Fruit fly (Drosophila melanogaster): Measurements from ENCODE around the gene pzg.

pzg gene

dm6 chr3L:21243417-21243816 is 42.5 kb upstream of the pzg start:
- no peak for TF ChIP-seq cnc (optimal IDR thresholded peaks at IDR 0.05)
- TF ChIP-seq CG7045 (GFP tag; optimal IDR thresholded peaks at IDR 0.05), result no peak
- no peak for TF ChIP-seq CG11617 (GFP tag; optimal IDR thresholded peaks at IDR 0.05)
- TF ChIP-seq CG1620 (GFP tag; optimal IDR thresholded peaks at IDR 0.05), result no peak
- no peak for TF ChIP-seq bab1 (GFP tag; optimal IDR thresholded peaks at IDR 0.05)
- no peak for TF ChIP-seq Hr96 (GFP tag; optimal IDR thresholded peaks at IDR 0.05)
- TF ChIP-seq CG7101 (tag; optimal IDR thresholded peaks at IDR 0.05), result no peak
- TF ChIP-seq CG12768 (GFP tag; optimal IDR thresholded peaks at IDR 0.05), result no peak
- no peak for TF ChIP-seq CG14711 (tag; optimal IDR thresholded peaks at IDR 0.05)
- no peak for TF ChIP-seq cic (GFP tag; optimal IDR thresholded peaks at IDR 0.05)
- TF ChIP-seq tj (GFP tag; optimal IDR thresholded peaks at IDR 0.05), result no peak
- no peak for TF ChIP-seq CG33017 (tag; optimal IDR thresholded peaks at IDR 0.05)

DNA sequence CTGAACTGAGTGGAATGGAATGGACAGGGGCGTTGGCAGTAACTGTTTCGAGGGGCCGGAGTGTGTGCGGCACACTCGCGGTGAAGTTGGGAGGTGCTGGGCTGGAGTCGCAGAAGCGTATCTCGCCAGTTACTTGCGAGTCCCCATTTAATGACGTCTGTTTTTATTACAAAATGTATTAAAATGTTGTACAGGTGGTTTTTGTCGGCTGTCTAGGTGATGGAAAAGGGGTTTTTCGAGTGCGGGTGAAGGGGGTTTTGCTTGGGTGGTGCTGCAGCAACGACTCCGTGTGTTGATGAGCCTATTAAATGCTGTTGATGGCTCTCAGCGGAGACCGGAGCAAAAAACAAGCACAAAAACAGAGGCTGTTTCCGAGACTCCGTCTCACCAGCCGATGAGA is 34.5 kb upstream of the pzg start:
- TF ChIP-seq CG7045 (GFP tag; optimal IDR thresholded peaks at IDR 0.05) (no peak), cic (GFP tag; optimal IDR thresholded peaks at IDR 0.05) (no peak), pad (GFP tag; optimal IDR thresholded peaks at IDR 0.05) (no peak), bab1 (GFP tag; optimal IDR thresholded peaks at IDR 0.05) (no peak), CG11617 (GFP tag; optimal IDR thresholded peaks at IDR 0.05) (no peak), CG5204 (GFP tag; optimal IDR thresholded peaks at IDR 0.05) (no peak), toe (GFP tag; optimal IDR thresholded peaks at IDR 0.05) (no peak), CG1620 (GFP tag; optimal IDR thresholded peaks at IDR 0.05) (no peak), cnc (optimal IDR thresholded peaks at IDR 0.05) (no peak), Hr96 (GFP tag; optimal IDR thresholded peaks at IDR 0.05) (no peak), Clk (GFP tag; optimal IDR thresholded peaks at IDR 0.05) (no peak), Crg-1 (GFP tag; optimal IDR thresholded peaks at IDR 0.05) (no peak), CG33017 (tag; optimal IDR thresholded peaks at IDR 0.05) (no peak), ovo (GFP tag; optimal IDR thresholded peaks at IDR 0.05) (no peak), CG14711 (tag; optimal IDR thresholded peaks at IDR 0.05) (no peak), Mnt (GFP tag; optimal IDR thresholded peaks at IDR 0.05) (no peak)

DNA sequence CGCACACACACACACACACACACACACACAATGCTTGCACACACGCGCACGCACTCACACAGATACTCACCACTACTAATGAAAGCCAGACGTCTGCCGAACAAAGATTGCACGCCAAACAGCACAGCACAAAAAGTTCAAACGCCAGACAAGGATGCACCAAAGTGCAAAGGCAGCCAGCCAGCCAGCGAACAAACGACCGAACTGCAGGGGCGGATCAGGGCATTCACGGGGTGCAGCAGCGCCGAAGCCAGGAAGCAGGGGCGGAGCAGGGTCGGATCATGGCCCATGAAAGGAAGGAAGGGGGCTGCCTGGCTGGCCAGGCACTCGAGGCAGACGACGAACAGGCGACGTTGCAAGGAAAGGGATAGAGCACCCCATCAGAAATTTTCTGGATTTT is 33.4 kb upstream of the pzg start:
- TF ChIP-seq CG14711 (tag; optimal IDR thresholded peaks at IDR 0.05), result no peak
- TF ChIP-seq CG12768 (GFP tag; optimal IDR thresholded peaks at IDR 0.05), result no peak
- no peak for TF ChIP-seq CG5204 (GFP tag; optimal IDR thresholded peaks at IDR 0.05)
- TF ChIP-seq Clk (GFP tag; optimal IDR thresholded peaks at IDR 0.05), result no peak
- no peak for TF ChIP-seq CG1620 (GFP tag; optimal IDR thresholded peaks at IDR 0.05)
- TF ChIP-seq cnc (optimal IDR thresholded peaks at IDR 0.05), result no peak
- no peak for TF ChIP-seq Mnt (GFP tag; optimal IDR thresholded peaks at IDR 0.05)
- no peak for TF ChIP-seq ovo (GFP tag; optimal IDR thresholded peaks at IDR 0.05)
- no peak for TF ChIP-seq bab1 (GFP tag; optimal IDR thresholded peaks at IDR 0.05)
- TF ChIP-seq cic (GFP tag; optimal IDR thresholded peaks at IDR 0.05), result no peak
- no peak for TF ChIP-seq toe (GFP tag; optimal IDR thresholded peaks at IDR 0.05)

dm6 chr3L:21252932-21253760 is 32.8 kb upstream of the pzg start:
- TF ChIP-seq cic (GFP tag; optimal IDR thresholded peaks at IDR 0.05) (no peak), Hr96 (GFP tag; optimal IDR thresholded peaks at IDR 0.05) (no peak), cnc (optimal IDR thresholded peaks at IDR 0.05) (no peak), CG7045 (GFP tag; optimal IDR thresholded peaks at IDR 0.05) (no peak), Mnt (GFP tag; optimal IDR thresholded peaks at IDR 0.05) (no peak), CG5204 (GFP tag; optimal IDR thresholded peaks at IDR 0.05) (no peak), toe (GFP tag; optimal IDR thresholded peaks at IDR 0.05) (no peak), Clk (GFP tag; optimal IDR thresholded peaks at IDR 0.05) (no peak), kay (GFP tag; ENCODE audit: borderline replicate concordance) (no peak), CG11617 (GFP tag; optimal IDR thresholded peaks at IDR 0.05) (no peak), CG14711 (tag; optimal IDR thresholded peaks at IDR 0.05) (no peak), CG7101 (tag; optimal IDR thresholded peaks at IDR 0.05) (no peak), tj (GFP tag; optimal IDR thresholded peaks at IDR 0.05) (no peak), bab1 (GFP tag; optimal IDR thresholded peaks at IDR 0.05) (no peak), CG12768 (GFP tag; optimal IDR thresholded peaks at IDR 0.05) (no peak), CG1620 (GFP tag; optimal IDR thresholded peaks at IDR 0.05) (no peak), Crg-1 (GFP tag; optimal IDR thresholded peaks at IDR 0.05) (no peak)

DNA sequence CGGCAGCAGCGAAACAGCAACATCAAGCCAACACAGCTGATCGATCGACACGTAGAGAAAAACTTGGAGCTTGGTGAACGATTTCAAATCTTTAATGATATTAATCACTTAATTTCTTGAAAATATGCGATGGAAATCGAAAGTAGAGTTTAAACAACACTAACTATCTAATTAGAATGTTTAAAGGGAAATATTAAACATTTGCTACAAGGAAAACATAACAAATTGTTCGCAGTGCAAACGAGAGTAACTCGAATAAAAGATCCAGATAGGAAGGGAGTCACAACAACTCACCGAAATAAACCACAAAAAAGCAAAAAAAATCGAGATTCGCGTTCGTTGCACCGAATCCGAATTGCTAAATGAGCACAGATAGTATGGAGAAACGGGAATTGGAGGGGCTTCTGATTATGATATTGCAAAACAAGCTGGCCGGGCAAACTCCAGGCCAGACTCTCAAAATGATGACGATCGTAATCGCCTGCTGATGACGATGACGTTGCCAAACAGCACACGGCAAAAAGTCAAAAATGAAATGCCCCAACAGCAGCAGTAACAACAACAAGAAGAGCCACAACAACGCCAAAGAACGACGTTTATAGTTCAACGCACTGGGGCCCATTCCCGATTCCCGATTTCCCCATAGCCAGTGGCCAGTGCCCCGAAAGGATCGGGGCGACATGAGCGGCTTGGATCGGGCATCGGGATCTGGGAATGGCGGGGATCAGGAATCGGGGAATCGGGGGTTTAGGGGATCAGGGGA is 32.0 kb upstream of the pzg start:
- TF ChIP-seq ovo (GFP tag; optimal IDR thresholded peaks at IDR 0.05) (no peak), CG5204 (GFP tag; optimal IDR thresholded peaks at IDR 0.05) (no peak), toe (GFP tag; optimal IDR thresholded peaks at IDR 0.05) (no peak), Mnt (GFP tag; optimal IDR thresholded peaks at IDR 0.05) (no peak), CG7101 (tag; optimal IDR thresholded peaks at IDR 0.05) (no peak), kay (GFP tag; ENCODE audit: borderline replicate concordance) (no peak), pad (GFP tag; optimal IDR thresholded peaks at IDR 0.05) (no peak), CG1620 (GFP tag; optimal IDR thresholded peaks at IDR 0.05) (no peak), cnc (optimal IDR thresholded peaks at IDR 0.05) (no peak), Clk (GFP tag; optimal IDR thresholded peaks at IDR 0.05) (no peak), tj (GFP tag; optimal IDR thresholded peaks at IDR 0.05) (no peak)

- TF ChIP-seq CG1620 (GFP tag; optimal IDR thresholded peaks at IDR 0.05) (no peak), tj (GFP tag; optimal IDR thresholded peaks at IDR 0.05) (no peak), toe (GFP tag; optimal IDR thresholded peaks at IDR 0.05) (no peak), kay (GFP tag; ENCODE audit: borderline replicate concordance) (no peak), CG12768 (GFP tag; optimal IDR thresholded peaks at IDR 0.05) (no peak), CG7101 (tag; optimal IDR thresholded peaks at IDR 0.05) (no peak), Mnt (GFP tag; optimal IDR thresholded peaks at IDR 0.05) (no peak)
Observed at dm6 chr3L:21254524-21254972, 31.4 kb upstream of the pzg start.

Data from whole organism, adult.